Fruit fly (Drosophila melanogaster) whole organism, embryonic: Measurements from ENCODE around the gene CG14219.

Experiments used
- Antp ChIP-seq: fragments of 200-800 bp; sonication (Bioruptor generic); optimal IDR thresholded peaks from 3 replicates; lab custom pipeline; 2016; ENCODE audit warnings: missing biosample characterization, missing genetic modification characterization
- Bgb ChIP-seq: fragments of 200-800 bp; sonication (Bioruptor generic); IDR thresholded peaks from 2 replicates; pipeline ENCODE4 v1.3.6; 2022; ENCODE audit warnings: missing biosample characterization, missing genetic modification characterization; ENCODE audit not compliant: partially characterized antibody
- CG10462 ChIP-seq: fragments of 200-800 bp; sonication (Bioruptor generic); optimal IDR thresholded peaks from 2 replicates; lab custom pipeline; 2016; ENCODE audit warnings: missing biosample characterization, missing genetic modification characterization
- CG10543 ChIP-seq: fragments of 200-800 bp; sonication (Bioruptor generic); optimal IDR thresholded peaks from 3 replicates; lab custom pipeline; 2017; ENCODE audit warnings: missing biosample characterization, mild to moderate bottlenecking, missing genetic modification characterization, moderate library complexity
- CG11723 ChIP-seq: fragments of 200-800 bp; sonication (Bioruptor generic); optimal IDR thresholded peaks from 2 replicates; lab custom pipeline; 2017; ENCODE audit warnings: missing biosample characterization, mild to moderate bottlenecking, missing genetic modification characterization
- CG1233 ChIP-seq: fragments of 200-800 bp; sonication (Bioruptor generic); optimal IDR thresholded peaks from 4 replicates; lab custom pipeline; 2018; ENCODE audit warnings: missing biosample characterization, mild to moderate bottlenecking, missing genetic modification characterization
- CG12744 ChIP-seq: fragments of 200-800 bp; sonication (Bioruptor generic); optimal IDR thresholded peaks from 2 replicates; lab custom pipeline; 2016; ENCODE audit warnings: missing biosample characterization, missing genetic modification characterization
- CG12942 ChIP-seq: fragments of 200-800 bp; sonication (Bioruptor generic); optimal IDR thresholded peaks from 3 replicates; lab custom pipeline; 2016; ENCODE audit warnings: missing biosample characterization, missing genetic modification characterization
- CG14710 ChIP-seq: fragments of 200-800 bp; sonication (Bioruptor generic); optimal IDR thresholded peaks from 3 replicates; lab custom pipeline; 2019; ENCODE audit warnings: missing biosample characterization, mild to moderate bottlenecking, missing genetic modification characterization, moderate library complexity
- CG16863 ChIP-seq: fragments of 200-800 bp; sonication (Bioruptor generic); optimal IDR thresholded peaks from 3 replicates; lab custom pipeline; 2016; ENCODE audit warnings: missing biosample characterization, missing genetic modification characterization
- CG17186 ChIP-seq: fragments of 200-800 bp; sonication (Bioruptor generic); optimal IDR thresholded peaks from 3 replicates; lab custom pipeline; 2017; ENCODE audit warnings: missing biosample characterization, missing genetic modification reagents, missing genetic modification characterization
- CG18619 ChIP-seq: fragments of 200-800 bp; sonication (Bioruptor generic); optimal IDR thresholded peaks from 3 replicates; lab custom pipeline; 2017; ENCODE audit warnings: missing biosample characterization, mild to moderate bottlenecking, missing genetic modification characterization
- CG2678 ChIP-seq: fragments of 200-800 bp; sonication (Bioruptor generic); optimal IDR thresholded peaks from 3 replicates; lab custom pipeline; 2019; ENCODE audit warnings: missing biosample characterization, mild to moderate bottlenecking, missing genetic modification characterization, moderate library complexity
- CG30431 ChIP-seq: fragments of 200-800 bp; sonication (Bioruptor generic); optimal IDR thresholded peaks from 2 replicates; lab custom pipeline; 2017; ENCODE audit warnings: missing biosample characterization, missing genetic modification characterization
- CG31441 ChIP-seq: fragments of 200-800 bp; sonication (Bioruptor generic); IDR thresholded peaks from 2 replicates; pipeline ENCODE4 v1.3.6; 2022; ENCODE audit warnings: missing biosample characterization, missing genetic modification characterization
- CG32767 ChIP-seq: fragments of 200-800 bp; sonication (Bioruptor generic); IDR thresholded peaks from 2 replicates; pipeline ENCODE4 v1.3.6; 2022; ENCODE audit warnings: missing biosample characterization, missing genetic modification characterization
- CG3281 ChIP-seq: fragments of 200-800 bp; sonication (Bioruptor generic); optimal IDR thresholded peaks from 3 replicates; lab custom pipeline; 2017; ENCODE audit warnings: missing biosample characterization, mild to moderate bottlenecking, missing genetic modification characterization
- CG3995 ChIP-seq: fragments of 200-800 bp; sonication (Bioruptor generic); optimal IDR thresholded peaks from 3 replicates; lab custom pipeline; 2016; ENCODE audit warnings: missing biosample characterization, missing genetic modification characterization
- CG4360 ChIP-seq: fragments of 200-800 bp; sonication (Bioruptor generic); IDR thresholded peaks from 2 replicates; pipeline ENCODE4 v1.3.6; 2022; ENCODE audit warnings: missing biosample characterization, missing genetic modification characterization
- CG4730 ChIP-seq: fragments of 200-800 bp; sonication (Bioruptor generic); IDR thresholded peaks from 2 replicates; pipeline ENCODE4 v1.3.6; 2022; ENCODE audit warnings: missing biosample characterization, missing genetic modification characterization
- CG6683 ChIP-seq: fragments of 200-800 bp; sonication (Bioruptor generic); optimal IDR thresholded peaks from 2 replicates; lab custom pipeline; 2017; ENCODE audit warnings: missing biosample characterization, mild to moderate bottlenecking, missing genetic modification characterization, missing genetic modification reagents
- CG7839 ChIP-seq: fragments of 200-800 bp; sonication (Bioruptor generic); optimal IDR thresholded peaks from 3 replicates; lab custom pipeline; 2018; ENCODE audit warnings: missing biosample characterization, mild to moderate bottlenecking, missing genetic modification characterization, moderate library complexity
- CG7963 ChIP-seq: fragments of 200-800 bp; sonication (Bioruptor generic); IDR thresholded peaks from 3 replicates; pipeline ENCODE4 v1.3.6; 2022; ENCODE audit warnings: missing biosample characterization, missing genetic modification characterization; ENCODE audit not compliant: partially characterized antibody
- CG8478 ChIP-seq: fragments of >200 bp; optimal IDR thresholded peaks from 2 replicates; lab custom pipeline; 2018
- Dll ChIP-seq: fragments of 200-800 bp; sonication (Bioruptor generic); IDR thresholded peaks from 4 replicates; pipeline ENCODE4 v1.3.6; 2022; ENCODE audit warnings: missing biosample characterization, missing genetic modification characterization; ENCODE audit not compliant: partially characterized antibody
- H2.0 ChIP-seq: fragments of 200-800 bp; sonication (Bioruptor generic); IDR thresholded peaks from 2 replicates; pipeline ENCODE4 v1.3.6; 2022; ENCODE audit warnings: missing biosample characterization, missing genetic modification characterization
- Hand ChIP-seq: fragments of 200-800 bp; sonication (Bioruptor generic); optimal IDR thresholded peaks from 2 replicates; lab custom pipeline; 2017; ENCODE audit warnings: mild to moderate bottlenecking, missing biosample characterization, missing genetic modification reagents, missing genetic modification characterization
- Hr39 ChIP-seq: fragments of >200 bp; optimal IDR thresholded peaks from 2 replicates; lab custom pipeline; 2017
- Hsf ChIP-seq: fragments of 200-800 bp; sonication (Bioruptor generic); optimal IDR thresholded peaks from 3 replicates; lab custom pipeline; 2016; ENCODE audit warnings: missing biosample characterization, missing genetic modification characterization
- Meics ChIP-seq: fragments of 200-800 bp; sonication (Bioruptor generic); optimal IDR thresholded peaks from 2 replicates; lab custom pipeline; 2017; ENCODE audit warnings: missing biosample characterization, mild to moderate bottlenecking, missing genetic modification characterization
- NC2α ChIP-seq: fragments of 200-800 bp; sonication (Bioruptor generic); optimal IDR thresholded peaks from 2 replicates; lab custom pipeline; 2016; ENCODE audit warnings: missing biosample characterization, missing genetic modification characterization
- Sox100B ChIP-seq: fragments of 200-800 bp; sonication (Bioruptor generic); optimal IDR thresholded peaks from 3 replicates; lab custom pipeline; 2018; ENCODE audit warnings: missing biosample characterization, mild to moderate bottlenecking, missing genetic modification characterization
- Stat92E ChIP-seq, 3 experiments: fragments of >200 bp in 2 of 3; fragments of 200-800 bp in 1 of 3; sonication (Bioruptor generic) in 1 of 3; optimal IDR thresholded peaks; 2 replicates each; lab custom pipeline; 2017 to 2019; ENCODE audit warnings: missing biosample characterization in 3 of 3, missing genetic modification characterization in 3 of 3, mild to moderate bottlenecking in 1 of 3, moderate library complexity in 1 of 3
- Tbp ChIP-seq: fragments of >200 bp; optimal IDR thresholded peaks from 2 replicates; lab custom pipeline; 2018; ENCODE audit warnings: missing biosample characterization, missing genetic modification characterization
- Usf ChIP-seq: fragments of 200-800 bp; sonication (Bioruptor generic); optimal IDR thresholded peaks from 2 replicates; lab custom pipeline; 2017; ENCODE audit warnings: missing genotype, missing biosample characterization, missing genetic modification characterization
- btn ChIP-seq: fragments of 200-800 bp; sonication (Bioruptor generic); optimal IDR thresholded peaks from 2 replicates; lab custom pipeline; 2016; ENCODE audit warnings: missing biosample characterization, missing genetic modification characterization
- dm ChIP-seq: fragments of 200-800 bp; sonication (Bioruptor generic); optimal IDR thresholded peaks from 3 replicates; lab custom pipeline; 2016; ENCODE audit warnings: missing biosample characterization, missing genetic modification characterization
- dysf ChIP-seq: fragments of 200-800 bp; sonication (Bioruptor generic); IDR thresholded peaks from 3 replicates; pipeline ENCODE4 v1.3.6; 2022; ENCODE audit warnings: missing biosample characterization, missing genetic modification characterization
- fd96Cb ChIP-seq: fragments of 200-800 bp; sonication (Bioruptor generic); optimal IDR thresholded peaks from 2 replicates; lab custom pipeline; 2018; ENCODE audit warnings: missing biosample characterization, mild to moderate bottlenecking, missing genetic modification characterization, moderate library complexity
- gfzf ChIP-seq: fragments of 200-800 bp; sonication (Bioruptor generic); optimal IDR thresholded peaks from 2 replicates; lab custom pipeline; 2016; ENCODE audit warnings: missing biosample characterization, mild to moderate bottlenecking, missing genetic modification characterization, moderate library complexity
- gsb-n ChIP-seq: fragments of 200-800 bp; sonication (Bioruptor generic); optimal IDR thresholded peaks from 3 replicates; lab custom pipeline; 2018; ENCODE audit warnings: missing biosample characterization, mild to moderate bottlenecking, missing genetic modification characterization
- hth ChIP-seq: fragments of >200 bp; optimal IDR thresholded peaks from 2 replicates; lab custom pipeline; 2017; ENCODE audit warnings: inconsistent platforms
- jing ChIP-seq: fragments of 200-800 bp; sonication (Bioruptor generic); optimal IDR thresholded peaks from 2 replicates; lab custom pipeline; 2018; ENCODE audit warnings: missing biosample characterization, mild to moderate bottlenecking, missing genetic modification characterization
- maf-S ChIP-seq: fragments of 200-800 bp; sonication (Bioruptor generic); optimal IDR thresholded peaks from 2 replicates; lab custom pipeline; 2016; ENCODE audit warnings: missing biosample characterization, missing genetic modification characterization
- mld ChIP-seq: fragments of 200-800 bp; sonication (Bioruptor generic); IDR thresholded peaks from 3 replicates; pipeline ENCODE4 v1.3.6; 2022; ENCODE audit warnings: missing biosample characterization, missing genetic modification characterization; ENCODE audit not compliant: partially characterized antibody
- pros ChIP-seq: fragments of 200-800 bp; sonication (Bioruptor generic); optimal IDR thresholded peaks from 3 replicates; lab custom pipeline; 2019; ENCODE audit warnings: missing biosample characterization, mild to moderate bottlenecking, missing genetic modification characterization, moderate library complexity
- rib ChIP-seq: fragments of 200-800 bp; sonication (Bioruptor generic); IDR thresholded peaks from 2 replicates; pipeline ENCODE4 v1.3.6; 2022; ENCODE audit warnings: missing biosample characterization, missing genetic modification characterization
- row ChIP-seq: fragments of 200-800 bp; sonication (Bioruptor generic); IDR thresholded peaks from 3 replicates; pipeline ENCODE4 v1.3.6; 2022; ENCODE audit warnings: missing biosample characterization, missing genetic modification characterization
- slbo ChIP-seq: fragments of 200-800 bp; sonication (Bioruptor generic); IDR thresholded peaks from 2 replicates; pipeline ENCODE4 v1.3.6; 2022; ENCODE audit warnings: missing biosample characterization, missing genetic modification characterization
- unc-4 ChIP-seq: fragments of 200-800 bp; sonication (Bioruptor generic); IDR thresholded peaks from 2 replicates; pipeline ENCODE4 v1.3.6; 2022; ENCODE audit warnings: missing biosample characterization, missing genetic modification characterization; ENCODE audit not compliant: partially characterized antibody
- vvl ChIP-seq: fragments of 200-800 bp; sonication (Bioruptor generic); IDR thresholded peaks from 2 replicates; pipeline ENCODE4 v1.3.6; 2022; ENCODE audit warnings: missing biosample characterization, missing genetic modification characterization
- wor ChIP-seq: fragments of 200-800 bp; sonication (Bioruptor generic); IDR thresholded peaks from 2 replicates; pipeline ENCODE4 v1.3.6; 2022; ENCODE audit warnings: missing biosample characterization, missing genetic modification characterization

The CG14219 gene

DNA sequence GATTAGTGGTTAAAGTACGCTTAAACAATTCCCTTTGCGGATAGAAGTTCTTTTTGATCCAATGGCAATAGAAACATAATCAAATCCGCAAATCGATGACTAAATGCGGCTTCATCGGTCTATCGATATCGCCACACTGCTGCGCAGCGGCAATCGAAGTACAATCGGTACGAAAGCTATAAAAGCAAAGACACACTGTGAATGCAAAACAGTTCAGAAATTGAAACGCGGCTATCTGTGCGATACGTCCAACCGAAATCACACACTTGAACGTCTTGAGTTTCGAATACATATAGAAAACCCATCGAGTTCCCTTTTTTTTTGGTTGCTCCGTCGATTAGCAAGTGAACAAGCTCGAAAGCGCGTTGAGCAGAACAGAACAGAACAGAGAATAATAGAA is 15.0 kb upstream of the CG14219 start, which contains the start of gene CG14207 (continued):
- 0 out of 2 replicates have a peak, but pooled peaks have one; percentile 14 for TF ChIP-seq CG31441 (GFP tag; lab: Robert Waterston, UW)
- TF ChIP-seq CG4730, result no peak
- TF ChIP-seq mld (GFP tag; lab: Robert Waterston, UW), result peak; percentile 80
- peak; percentile 24; the same call in 1 of the 2 replicates for TF ChIP-seq CG32767 (GFP tag; lab: Robert Waterston, UW)
- TF ChIP-seq pros, result peak; percentile 28
- TF ChIP-seq Bgb, result peak; percentile 78
- no peak for TF ChIP-seq CG4360 (GFP tag; lab: Robert Waterston, UW)
- no peak for TF ChIP-seq CG2678 (tag; lab: Kevin White, UChicago)
- TF ChIP-seq CG16863 (GFP tag; lab: Kevin White, UChicago), result no peak
- TF ChIP-seq Meics (GFP tag; lab: Kevin White, UChicago), result peak; percentile 8
- no peak for TF ChIP-seq CG18619
- TF ChIP-seq Hand (GFP tag; lab: Kevin White, UChicago), result peak; percentile 48
- TF ChIP-seq CG3281 (GFP tag; lab: Kevin White, UChicago), result no peak
- no peak for TF ChIP-seq btn (GFP tag; lab: Kevin White, UChicago)
- TF ChIP-seq wor (GFP tag; lab: Robert Waterston, UW), result no peak
- peak; percentile 3 for TF ChIP-seq gfzf
- TF ChIP-seq CG8478 (lab: Kevin White, UChicago), result no peak
- no peak for TF ChIP-seq CG1233 (GFP tag; lab: Kevin White, UChicago)
- TF ChIP-seq CG7963, result peak; percentile 87
- TF ChIP-seq fd96Cb (tag; lab: Kevin White, UChicago), result no peak
- TF ChIP-seq Usf (GFP tag; lab: Kevin White, UChicago), result no peak
- TF ChIP-seq rib (GFP tag; lab: Robert Waterston, UW), result peak; percentile 54; the same call in 1 of the 2 replicates
- peak; percentile 40 for TF ChIP-seq CG10543
- TF ChIP-seq CG17186, result peak; percentile 23
- no peak for TF ChIP-seq Stat92E (GFP tag; optimal IDR thresholded peaks at IDR 0.05; lab: Kevin White, UChicago)
- peak; percentile 11 for TF ChIP-seq CG14710 (tag; lab: Kevin White, UChicago)
- TF ChIP-seq Hsf, result no peak
- TF ChIP-seq row (GFP tag; lab: Robert Waterston, UW), result peak; percentile 13; the same call in 1 of the 3 replicates
- TF ChIP-seq CG11723 (GFP tag; lab: Kevin White, UChicago), result no peak
- peak; percentile 67 for TF ChIP-seq unc-4 (GFP tag; lab: Robert Waterston, UW)
- TF ChIP-seq Sox100B (GFP tag; lab: Kevin White, UChicago), result no peak
- peak; percentile 15 for TF ChIP-seq dm (GFP tag; lab: Kevin White, UChicago)
- no peak for TF ChIP-seq Tbp
- TF ChIP-seq gsb-n (tag; lab: Kevin White, UChicago), result no peak
- TF ChIP-seq CG10462 (GFP tag; lab: Kevin White, UChicago), result no peak
- no peak for TF ChIP-seq jing (GFP tag; lab: Kevin White, UChicago)
- TF ChIP-seq CG3995 (GFP tag; lab: Kevin White, UChicago), result no peak
- TF ChIP-seq maf-S, result no peak
- no peak for TF ChIP-seq dysf (GFP tag; lab: Robert Waterston, UW)
- TF ChIP-seq slbo (GFP tag; lab: Robert Waterston, UW), result peak; percentile 41; the same call in 1 of the 2 replicates
- TF ChIP-seq CG6683 (GFP tag; lab: Kevin White, UChicago), result no peak
- no peak for TF ChIP-seq CG12942 (GFP tag; lab: Kevin White, UChicago)
- TF ChIP-seq Hr39 (lab: Kevin White, UChicago), result no peak
- TF ChIP-seq H2.0, result no peak
- peak; percentile 7 for TF ChIP-seq CG7839 (tag; lab: Kevin White, UChicago)
- no peak for TF ChIP-seq hth (lab: Kevin White, UChicago)
- no peak for TF ChIP-seq CG30431
- no peak for TF ChIP-seq NC2α
- no peak for TF ChIP-seq CG12744 (GFP tag; lab: Kevin White, UChicago)
- TF ChIP-seq vvl (GFP tag; lab: Robert Waterston, UW), result peak; percentile 64
- TF ChIP-seq Antp, result no peak
- peak; percentile 67 for TF ChIP-seq Dll
